Worm (Caenorhabditis elegans) whole organism, L3 larva: ENCODE results near the gene nhr-52.

Experiments
- ama-1 ChIP-seq: fragments of 150-350 bp; optimal IDR thresholded peaks from 2 replicates; lab custom pipeline; 2018
- egl-27 ChIP-seq: sonication (generic microtip); optimal IDR thresholded peaks from 4 replicates; lab custom pipeline; 2017; ENCODE audit warnings: missing biosample characterization, missing genetic modification reagents, missing genetic modification characterization
- elt-2 ChIP-seq: sonication (generic microtip); optimal IDR thresholded peaks from 2 replicates; lab custom pipeline; 2016; ENCODE audit warnings: missing genetic modification reagents, mild to moderate bottlenecking, missing genetic modification characterization, missing compliant biosample characterization
- fkh-10 ChIP-seq: sonication (generic microtip); optimal IDR thresholded peaks from 2 replicates; lab custom pipeline; 2017; ENCODE audit warnings: missing biosample characterization, missing genetic modification reagents, missing genetic modification characterization
- nhr-28 ChIP-seq: fragments of 150-350 bp; optimal IDR thresholded peaks from 2 replicates; lab custom pipeline; 2014; ENCODE audit warnings: missing biosample characterization, missing genetic modification characterization
- nhr-77 ChIP-seq: fragments of 150-350 bp; optimal IDR thresholded peaks from 2 replicates; lab custom pipeline; 2014; ENCODE audit warnings: missing biosample characterization, missing genetic modification characterization
- skn-1 ChIP-seq: fragments of 150-350 bp; optimal IDR thresholded peaks from 2 replicates; lab custom pipeline; 2014; ENCODE audit warnings: missing biosample characterization, missing genetic modification characterization

- TF ChIP-seq ama-1 (lab: Kevin White, UChicago), result no peak
- TF ChIP-seq skn-1 (tag; lab: Kevin White, UChicago), result no peak
- no peak for TF ChIP-seq egl-27 (tag; lab: Kevin White, UChicago)
- no peak for TF ChIP-seq fkh-10 (GFP tag; lab: Kevin White, UChicago)
- TF ChIP-seq nhr-28, result no peak
- TF ChIP-seq elt-2 (tag; lab: Kevin White, UChicago), result no peak
- no peak for TF ChIP-seq nhr-77 (tag; lab: Kevin White, UChicago)
These were observed 15.7 kb upstream of the nhr-52 start for ce11 chrV:15661580-15661979.
